Worm (Caenorhabditis elegans): ENCODE data around the gene F48G7.13.

Gene F48G7.13

ce11 chrV:615275-615674 is at the start of gene F48G7.13:
F48G7.13 (plus strand) TSS chrV:615575.
- TF ChIP-seq ets-4 (tag; optimal IDR thresholded peaks at IDR 0.05) (no peak), pax-1 (tag; optimal IDR thresholded peaks at IDR 0.05) (no peak), nhr-232 (tag; optimal IDR thresholded peaks at IDR 0.05) (no peak), ceh-31 (tag; optimal IDR thresholded peaks at IDR 0.05) (no peak), syd-9 (tag; optimal IDR thresholded peaks at IDR 0.05) (no peak), ttx-3 (tag; optimal IDR thresholded peaks at IDR 0.05) (no peak), tbx-7 (tag; optimal IDR thresholded peaks at IDR 0.05) (no peak), ceh-34 (tag; optimal IDR thresholded peaks at IDR 0.05) (no peak), C38D4.7 (GFP tag; optimal IDR thresholded peaks at IDR 0.05) (no peak), sdc-2 (tag; optimal IDR thresholded peaks at IDR 0.05) (no peak), pha-2 (tag; optimal IDR thresholded peaks at IDR 0.05) (no peak), pha-4 (tag; optimal IDR thresholded peaks at IDR 0.05) (no peak), pag-3 (tag; optimal IDR thresholded peaks at IDR 0.05; ENCODE audit: borderline replicate concordance) (no peak), che-1 (tag; optimal IDR thresholded peaks at IDR 0.05) (no peak)

DNA sequence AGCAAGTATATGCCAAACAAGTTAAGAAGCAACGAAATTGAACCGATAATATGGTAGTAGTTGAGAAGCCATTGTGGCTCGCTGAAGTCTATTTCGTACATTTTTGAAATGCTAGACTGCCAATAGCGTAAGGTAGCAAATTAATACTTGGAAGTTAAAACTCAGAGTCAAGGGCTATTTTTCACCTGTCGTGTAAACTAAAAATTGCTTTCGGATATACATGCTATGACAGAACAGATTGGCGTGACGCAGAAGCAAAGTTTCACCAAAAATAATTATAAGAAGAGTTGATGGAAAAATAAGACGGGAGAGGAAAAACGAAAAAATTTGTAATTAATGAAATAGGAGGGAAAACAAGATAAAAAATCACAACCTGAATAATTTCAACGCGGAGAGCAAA is 49.4 kb upstream of the F48G7.13 start, which contains the start of gene sri-73:
Gene sri-73 (minus strand): TSS at position 101 of the 400 bp plus-strand sequence.
- TF ChIP-seq unc-55 (GFP tag; optimal IDR thresholded peaks at IDR 0.05) (no peak), ztf-16 (tag; optimal IDR thresholded peaks at IDR 0.05) (no peak), ceh-45 (GFP tag; IDR thresholded peaks at IDR 0.05) (no peak), pag-3 (tag; optimal IDR thresholded peaks at IDR 0.05; ENCODE audit: borderline replicate concordance) (no peak), pros-1 (tag; optimal IDR thresholded peaks at IDR 0.05) (no peak), ceh-6 (GFP tag; optimal IDR thresholded peaks at IDR 0.05) (no peak), ceh-22 (tag; optimal IDR thresholded peaks at IDR 0.05) (no peak), syd-9 (tag; optimal IDR thresholded peaks at IDR 0.05) (no peak), Y22D7AL.16 (tag; optimal IDR thresholded peaks at IDR 0.05) (no peak), lin-11 (tag; optimal IDR thresholded peaks at IDR 0.05) (no peak), pha-4 (tag; optimal IDR thresholded peaks at IDR 0.05) (no peak), ttx-3 (tag; optimal IDR thresholded peaks at IDR 0.05) (no peak), elt-4 (tag; optimal IDR thresholded peaks at IDR 0.05) (no peak)

ce11 chrV:568105-568504 is 47.3 kb upstream of the F48G7.13 start, which contains the start of gene sri-72:
sri-72 (minus strand) TSS chrV:568205.
- TF ChIP-seq fkh-10 (GFP tag; optimal IDR thresholded peaks at IDR 0.05) (no peak), ref-2 (tag; optimal IDR thresholded peaks at IDR 0.05) (no peak), unc-3 (GFP tag; conservative IDR thresholded peaks at IDR 0.05) (no peak), unc-3 (tag; optimal IDR thresholded peaks at IDR 0.05) (no peak), odd-2 (tag; optimal IDR thresholded peaks at IDR 0.05) (no peak), pha-2 (tag; optimal IDR thresholded peaks at IDR 0.05) (no peak), pag-3 (tag; optimal IDR thresholded peaks at IDR 0.05; ENCODE audit: borderline replicate concordance) (no peak), sox-2 (GFP tag; IDR thresholded peaks at IDR 0.05) (no peak), unc-55 (GFP tag; optimal IDR thresholded peaks at IDR 0.05) (no peak), tbx-2 (tag; optimal IDR thresholded peaks at IDR 0.05) (no peak), nhr-11 (tag; optimal IDR thresholded peaks at IDR 0.05) (no peak), fkh-6 (tag; optimal IDR thresholded peaks at IDR 0.05) (no peak), gmeb-2 (tag; optimal IDR thresholded peaks at IDR 0.05) (no peak), tbx-7 (tag; optimal IDR thresholded peaks at IDR 0.05) (no peak), madf-2 (tag; optimal IDR thresholded peaks at IDR 0.05) (no peak), che-1 (tag; optimal IDR thresholded peaks at IDR 0.05) (no peak), elt-2 (tag; optimal IDR thresholded peaks at IDR 0.05) (no peak), ceh-19 (GFP tag; optimal IDR thresholded peaks at IDR 0.05) (no peak), pqm-1 (tag; optimal IDR thresholded peaks at IDR 0.05) (no peak), ama-1 (optimal IDR thresholded peaks at IDR 0.05) (no peak), K02D7.2 (tag; optimal IDR thresholded peaks at IDR 0.05) (no peak)

- no peak for TF ChIP-seq sox-2 (GFP tag; IDR thresholded peaks at IDR 0.05)
- TF ChIP-seq tbx-2 (tag; optimal IDR thresholded peaks at IDR 0.05) = no peak
- no peak for TF ChIP-seq ceh-14 (tag; optimal IDR thresholded peaks at IDR 0.05)
- no peak for TF ChIP-seq dmd-4 (tag; optimal IDR thresholded peaks at IDR 0.05; ENCODE audit: borderline replicate concordance)
- TF ChIP-seq syd-9 (tag; optimal IDR thresholded peaks at IDR 0.05) = no peak
- no peak for TF ChIP-seq ceh-31 (tag; optimal IDR thresholded peaks at IDR 0.05)
- no peak for TF ChIP-seq zip-5 (tag; optimal IDR thresholded peaks at IDR 0.05)
- TF ChIP-seq ama-1 (optimal IDR thresholded peaks at IDR 0.05) = no peak
- no peak for TF ChIP-seq eyg-1 (tag; optimal IDR thresholded peaks at IDR 0.05)
- TF ChIP-seq unc-55 (GFP tag; optimal IDR thresholded peaks at IDR 0.05) = no peak
- TF ChIP-seq odd-2 (tag; optimal IDR thresholded peaks at IDR 0.05) = no peak
- TF ChIP-seq hlh-13 (GFP tag; optimal IDR thresholded peaks at IDR 0.05) = no peak
- TF ChIP-seq elt-2 (tag; optimal IDR thresholded peaks at IDR 0.05) = no peak
- TF ChIP-seq ahr-1 (tag; optimal IDR thresholded peaks at IDR 0.05) = no peak
- TF ChIP-seq F13H6.1 (tag; optimal IDR thresholded peaks at IDR 0.05) = no peak
- TF ChIP-seq fax-1 (tag; optimal IDR thresholded peaks at IDR 0.05) = no peak
- no peak for TF ChIP-seq ceh-9 (tag; optimal IDR thresholded peaks at IDR 0.05)
- no peak for TF ChIP-seq che-1 (tag; optimal IDR thresholded peaks at IDR 0.05)
- TF ChIP-seq ttx-3 (tag; optimal IDR thresholded peaks at IDR 0.05) = no peak
- no peak for TF ChIP-seq nhr-11 (tag; optimal IDR thresholded peaks at IDR 0.05)
These were observed 40.7 kb upstream of the F48G7.13 start, which contains the start of gene C14C6.13 for ce11 chrV:574639-575038. C14C6.13 (minus strand) TSS chrV:574739.
